Fruit fly (Drosophila melanogaster) whole organism, embryonic: ENCODE results near the gene Src64B.

Experiments used
- CG12155 ChIP-seq: fragments of 200-800 bp; sonication (Bioruptor generic); optimal IDR thresholded peaks from 3 replicates; lab custom pipeline; 2016; ENCODE audit warnings: missing biosample characterization, missing genetic modification characterization
- CG12236 ChIP-seq: fragments of 200-800 bp; sonication (Bioruptor generic); optimal IDR thresholded peaks from 2 replicates; lab custom pipeline; 2016; ENCODE audit warnings: missing biosample characterization, missing genetic modification characterization
- CG12659 ChIP-seq: fragments of 200-800 bp; sonication (Bioruptor generic); optimal IDR thresholded peaks from 3 replicates; lab custom pipeline; 2017; ENCODE audit warnings: mild to moderate bottlenecking, missing biosample characterization, missing genetic modification reagents, missing genetic modification characterization
- CG13287 ChIP-seq: fragments of 200-800 bp; sonication (Bioruptor generic); IDR thresholded peaks from 2 replicates; pipeline ENCODE4 v1.3.6; 2022; ENCODE audit warnings: missing biosample characterization, missing genetic modification characterization; ENCODE audit not compliant: partially characterized antibody
- CG13775 ChIP-seq: fragments of 200-800 bp; sonication (Bioruptor generic); optimal IDR thresholded peaks from 3 replicates; lab custom pipeline; 2017; ENCODE audit warnings: missing biosample characterization, mild to moderate bottlenecking, missing genetic modification characterization
- CG14050 ChIP-seq: fragments of 200-800 bp; sonication (Bioruptor generic); IDR thresholded peaks from 3 replicates; pipeline ENCODE4 v1.3.6; 2022; ENCODE audit warnings: missing biosample characterization, missing genetic modification characterization
- CG14667 ChIP-seq: fragments of 200-800 bp; sonication (Bioruptor generic); IDR thresholded peaks from 2 replicates; pipeline ENCODE4 v1.3.6; 2022; ENCODE audit warnings: missing biosample characterization, missing genetic modification characterization
- CG1792 ChIP-seq: fragments of 200-800 bp; sonication (Bioruptor generic); optimal IDR thresholded peaks from 2 replicates; lab custom pipeline; 2016; ENCODE audit warnings: missing biosample characterization, missing genetic modification characterization
- CG30403 ChIP-seq: fragments of 200-800 bp; sonication (Bioruptor generic); optimal IDR thresholded peaks from 3 replicates; lab custom pipeline; 2016; ENCODE audit warnings: missing biosample characterization, missing genetic modification characterization
- CG3847 ChIP-seq: fragments of 200-800 bp; sonication (Bioruptor generic); IDR thresholded peaks from 2 replicates; pipeline ENCODE4 v1.3.6; 2022; ENCODE audit warnings: missing biosample characterization, missing genetic modification characterization
- CG4424 ChIP-seq: fragments of 200-800 bp; sonication (Bioruptor generic); optimal IDR thresholded peaks from 3 replicates; lab custom pipeline; 2016; ENCODE audit warnings: missing biosample characterization, missing genetic modification characterization
- CG6654 ChIP-seq: fragments of 200-800 bp; sonication (Bioruptor generic); optimal IDR thresholded peaks from 2 replicates; lab custom pipeline; 2017; ENCODE audit warnings: missing biosample characterization, mild to moderate bottlenecking, missing genetic modification characterization
- CG7839 ChIP-seq: fragments of 200-800 bp; sonication (Bioruptor generic); optimal IDR thresholded peaks from 3 replicates; lab custom pipeline; 2018; ENCODE audit warnings: missing biosample characterization, mild to moderate bottlenecking, missing genetic modification characterization, moderate library complexity
- CG8089 ChIP-seq: fragments of 200-800 bp; sonication (Bioruptor generic); optimal IDR thresholded peaks from 3 replicates; lab custom pipeline; 2016; ENCODE audit warnings: missing biosample characterization, missing genetic modification characterization
- CG8944 ChIP-seq: fragments of 200-800 bp; sonication (Bioruptor generic); optimal IDR thresholded peaks from 3 replicates; lab custom pipeline; 2016; ENCODE audit warnings: missing biosample characterization, missing genetic modification characterization
- Deaf1 ChIP-seq: fragments of 200-800 bp; optimal IDR thresholded peaks from 3 replicates; lab custom pipeline; 2019; ENCODE audit warnings: missing biosample characterization, mild to moderate bottlenecking, missing genetic modification characterization, moderate library complexity
- Dip3 ChIP-seq: fragments of 200-800 bp; sonication (Bioruptor generic); optimal IDR thresholded peaks from 3 replicates; lab custom pipeline; 2016; ENCODE audit warnings: missing biosample characterization, missing genetic modification characterization
- GATAe ChIP-seq: fragments of 200-800 bp; sonication (Bioruptor generic); conservative IDR thresholded peaks from 2 replicates; pipeline ENCODE4 v1.3.6; 2022; ENCODE audit warnings: missing biosample characterization, missing genetic modification characterization
- NK7.1 ChIP-seq: fragments of 200-800 bp; sonication (Bioruptor generic); optimal IDR thresholded peaks from 3 replicates; lab custom pipeline; 2016; ENCODE audit warnings: missing biosample characterization, missing genetic modification characterization
- Nf-YC ChIP-seq: fragments of 200-800 bp; optimal IDR thresholded peaks from 3 replicates; lab custom pipeline; 2019; ENCODE audit warnings: missing biosample characterization, mild to moderate bottlenecking, missing genetic modification characterization, moderate library complexity
- Vsx1 ChIP-seq: fragments of 200-800 bp; sonication (Bioruptor generic); optimal IDR thresholded peaks from 2 replicates; lab custom pipeline; 2017; ENCODE audit warnings: missing biosample characterization, mild to moderate bottlenecking, missing genetic modification characterization, missing genetic modification reagents
- aop ChIP-seq: fragments of 200-800 bp; sonication (Bioruptor generic); IDR thresholded peaks from 2 replicates; pipeline ENCODE4 v1.3.6; 2022; ENCODE audit warnings: missing biosample characterization, missing genetic modification characterization
- ap ChIP-seq: fragments of 200-800 bp; sonication (Bioruptor generic); IDR thresholded peaks from 2 replicates; pipeline ENCODE4 v1.3.6; 2022; ENCODE audit warnings: missing biosample characterization, missing genetic modification characterization
- ara ChIP-seq: fragments of 200-800 bp; sonication (Bioruptor generic); IDR thresholded peaks from 2 replicates; pipeline ENCODE4 v1.3.6; 2022; ENCODE audit warnings: missing biosample characterization, missing genetic modification characterization
- crol ChIP-seq: fragments of 200-800 bp; sonication (Bioruptor generic); IDR thresholded peaks from 2 replicates; pipeline ENCODE4 v1.3.6; 2022; ENCODE audit warnings: missing biosample characterization, missing genetic modification characterization
- danr ChIP-seq: fragments of 200-800 bp; sonication (Bioruptor generic); IDR thresholded peaks from 2 replicates; pipeline ENCODE4 v1.3.6; 2022; ENCODE audit warnings: missing biosample characterization, missing genetic modification characterization
- dysf ChIP-seq: fragments of 200-800 bp; sonication (Bioruptor generic); IDR thresholded peaks from 3 replicates; pipeline ENCODE4 v1.3.6; 2022; ENCODE audit warnings: missing biosample characterization, missing genetic modification characterization
- esg ChIP-seq: fragments of 200-800 bp; sonication (Bioruptor generic); conservative IDR thresholded peaks from 2 replicates; pipeline ENCODE4 v1.3.6; 2022; ENCODE audit warnings: missing biosample characterization, missing genetic modification characterization
- fd102C ChIP-seq: fragments of 200-800 bp; sonication (Bioruptor generic); optimal IDR thresholded peaks from 2 replicates; lab custom pipeline; 2018; ENCODE audit warnings: missing biosample characterization, mild to moderate bottlenecking, missing genetic modification characterization, moderate library complexity
- gcm2 ChIP-seq: fragments of 200-800 bp; sonication (Bioruptor generic); optimal IDR thresholded peaks from 2 replicates; lab custom pipeline; 2016; ENCODE audit warnings: missing biosample characterization, missing genetic modification characterization
- gt ChIP-seq: fragments of 200-800 bp; sonication (Bioruptor generic); IDR thresholded peaks from 2 replicates; pipeline ENCODE4 v1.3.6; 2022; ENCODE audit warnings: missing biosample characterization, missing genetic modification characterization
- hb ChIP-seq: fragments of 200-800 bp; sonication (Bioruptor generic); IDR thresholded peaks from 3 replicates; pipeline ENCODE4 v1.3.6; 2022; ENCODE audit warnings: missing biosample characterization, missing genetic modification characterization; ENCODE audit not compliant: partially characterized antibody
- ind ChIP-seq: fragments of 200-800 bp; sonication (Bioruptor generic); optimal IDR thresholded peaks from 3 replicates; lab custom pipeline; 2016; ENCODE audit warnings: missing biosample characterization, missing genetic modification characterization
- jumu ChIP-seq: fragments of 200-800 bp; sonication (Bioruptor generic); optimal IDR thresholded peaks from 3 replicates; lab custom pipeline; 2016; ENCODE audit warnings: missing biosample characterization, missing genetic modification characterization
- kay ChIP-seq: fragments of 200-800 bp; sonication (Bioruptor generic); optimal IDR thresholded peaks from 2 replicates; lab custom pipeline; 2016; ENCODE audit warnings: missing biosample characterization, missing genetic modification characterization
- klu ChIP-seq: fragments of 200-800 bp; sonication (Bioruptor generic); IDR thresholded peaks from 2 replicates; pipeline ENCODE4 v1.3.6; 2022; ENCODE audit warnings: missing biosample characterization, missing genetic modification characterization
- lola ChIP-seq, 3 experiments: fragments of >200 bp in 2 of 3; fragments of 200-800 bp in 1 of 3; sonication (Bioruptor generic) in 1 of 3; optimal IDR thresholded peaks; 2 replicates each; lab custom pipeline; 2017 to 2019; ENCODE audit warnings: missing biosample characterization in 3 of 3, missing genetic modification characterization in 3 of 3, mild to moderate bottlenecking in 1 of 3, moderate library complexity in 1 of 3
- phol ChIP-seq: fragments of 200-800 bp; sonication (Bioruptor generic); optimal IDR thresholded peaks from 3 replicates; lab custom pipeline; 2018; ENCODE audit warnings: missing biosample characterization, mild to moderate bottlenecking, missing genetic modification characterization, moderate library complexity
- pros ChIP-seq: fragments of 200-800 bp; sonication (Bioruptor generic); optimal IDR thresholded peaks from 3 replicates; lab custom pipeline; 2019; ENCODE audit warnings: missing biosample characterization, mild to moderate bottlenecking, missing genetic modification characterization, moderate library complexity
- psq ChIP-seq: fragments of 200-800 bp; sonication (Bioruptor generic); optimal IDR thresholded peaks from 2 replicates; lab custom pipeline; 2017; ENCODE audit warnings: missing biosample characterization, missing genetic modification characterization
- repo ChIP-seq: fragments of 200-800 bp; sonication (Bioruptor generic); optimal IDR thresholded peaks from 2 replicates; lab custom pipeline; 2016; ENCODE audit warnings: missing biosample characterization, missing genetic modification characterization
- sima ChIP-seq: fragments of 200-800 bp; sonication (Bioruptor generic); optimal IDR thresholded peaks from 2 replicates; lab custom pipeline; 2016; ENCODE audit warnings: missing biosample characterization, missing genetic modification characterization
- sug ChIP-seq: fragments of 200-800 bp; optimal IDR thresholded peaks from 2 replicates; lab custom pipeline; 2019; ENCODE audit warnings: missing biosample characterization, mild to moderate bottlenecking, missing genetic modification characterization, moderate library complexity
- tna ChIP-seq: fragments of 200-800 bp; sonication (Bioruptor generic); IDR thresholded peaks from 2 replicates; pipeline ENCODE4 v1.3.6; 2022; ENCODE audit warnings: missing biosample characterization, missing genetic modification characterization; ENCODE audit not compliant: partially characterized antibody
- toy ChIP-seq: fragments of 200-800 bp; sonication (Bioruptor generic); IDR thresholded peaks from 2 replicates; pipeline ENCODE4 v1.3.6; 2022; ENCODE audit warnings: missing biosample characterization, missing genetic modification characterization
- tup ChIP-seq: fragments of 200-800 bp; sonication (Bioruptor generic); optimal IDR thresholded peaks from 2 replicates; lab custom pipeline; 2016; ENCODE audit warnings: missing biosample characterization, mild to moderate bottlenecking, missing genetic modification characterization, moderate library complexity
- vnd ChIP-seq: fragments of 200-800 bp; sonication (Bioruptor generic); IDR thresholded peaks from 3 replicates; pipeline ENCODE4 v1.3.6; 2022; ENCODE audit warnings: missing biosample characterization, missing genetic modification characterization; ENCODE audit not compliant: partially characterized antibody
- vvl ChIP-seq: fragments of 200-800 bp; sonication (Bioruptor generic); IDR thresholded peaks from 2 replicates; pipeline ENCODE4 v1.3.6; 2022; ENCODE audit warnings: missing biosample characterization, missing genetic modification characterization
- wdn ChIP-seq: fragments of 200-800 bp; sonication (Bioruptor generic); IDR thresholded peaks from 2 replicates; pipeline ENCODE4 v1.3.6; 2022; ENCODE audit warnings: missing biosample characterization, missing genetic modification characterization

Src64B gene

DNA sequence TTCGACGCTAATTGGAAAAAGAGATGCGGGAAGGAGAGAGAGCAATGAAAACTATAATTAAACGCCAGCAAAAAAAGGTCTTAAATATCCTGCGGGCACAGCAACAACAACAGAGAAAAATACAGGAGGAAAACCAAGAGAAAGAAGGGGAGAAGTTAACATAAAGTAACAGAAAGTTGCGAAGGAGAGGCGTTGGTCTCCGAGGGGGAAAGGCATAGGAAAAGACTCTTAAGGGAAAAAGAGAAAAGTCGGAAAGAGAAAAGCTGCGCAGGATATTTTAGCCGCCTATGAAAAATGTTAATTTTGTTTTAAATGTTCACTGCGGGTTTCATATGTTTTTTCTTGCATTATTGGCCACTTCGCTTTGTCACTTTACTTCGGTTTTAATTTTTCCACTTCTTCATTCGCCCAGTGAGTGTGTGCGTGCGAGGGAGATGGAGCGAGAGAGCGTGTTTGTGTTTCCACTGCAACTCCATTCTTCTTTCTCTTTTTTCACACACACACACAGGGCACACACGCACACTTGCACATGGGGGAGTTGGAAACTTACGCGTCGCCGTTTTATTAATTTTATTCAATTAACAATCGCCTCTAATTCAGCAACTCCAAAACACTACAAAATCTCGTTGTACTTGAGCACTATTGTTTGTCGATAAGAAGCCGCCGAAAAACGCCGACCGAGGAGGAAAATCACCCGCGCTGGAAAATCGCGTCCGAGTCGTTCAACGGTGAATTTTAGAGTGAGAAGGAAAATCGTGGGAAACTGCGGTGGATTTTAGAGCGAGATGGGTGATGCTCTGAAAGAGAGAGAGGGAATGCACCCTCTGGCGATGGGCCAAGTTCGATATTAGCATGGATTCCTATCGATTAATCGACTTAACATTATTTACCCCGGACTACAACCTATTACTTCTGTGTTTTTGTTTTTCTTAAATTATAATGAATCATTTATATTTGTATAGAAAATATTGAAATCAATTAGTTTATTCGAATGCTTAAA lies at the start of gene Src64B:
Src64B (minus strand) TSS at position 810 of the 1,000 bp plus-strand sequence.
- TF ChIP-seq CG3847 (GFP tag; lab: Robert Waterston, UW), result no peak
- TF ChIP-seq CG1792 (GFP tag; lab: Kevin White, UChicago), result no peak
- TF ChIP-seq pros (GFP tag; lab: Kevin White, UChicago), result peak; percentile 73
- no peak for TF ChIP-seq CG13775 (GFP tag; lab: Kevin White, UChicago)
- TF ChIP-seq repo (GFP tag; lab: Kevin White, UChicago), result no peak
- no peak for TF ChIP-seq danr (GFP tag; lab: Robert Waterston, UW)
- TF ChIP-seq ind (GFP tag; lab: Kevin White, UChicago), result no peak
- TF ChIP-seq crol, result peak; percentile 33; the same call in 1 of the 2 replicates
- TF ChIP-seq dysf (GFP tag; lab: Robert Waterston, UW), result no peak
- no peak for TF ChIP-seq gcm2 (GFP tag; lab: Kevin White, UChicago)
- TF ChIP-seq CG12236, result no peak
- no peak for TF ChIP-seq GATAe (GFP tag; lab: Robert Waterston, UW)
- TF ChIP-seq lola (GFP tag; optimal IDR thresholded peaks at IDR 0.05; lab: Kevin White, UChicago), result no peak
- TF ChIP-seq ap (GFP tag; lab: Robert Waterston, UW), result no peak
- TF ChIP-seq CG30403, result no peak
- no peak; the same call in none of the 2 replicates for TF ChIP-seq vvl (GFP tag; lab: Robert Waterston, UW)
- no peak for TF ChIP-seq aop
- peak; percentile 34 for TF ChIP-seq sug (tag; lab: Kevin White, UChicago)
- no peak for TF ChIP-seq CG4424
- TF ChIP-seq esg (GFP tag; lab: Robert Waterston, UW), result no peak
- TF ChIP-seq psq, result peak; percentile 92
- TF ChIP-seq Vsx1, result no peak
- TF ChIP-seq toy (GFP tag; lab: Robert Waterston, UW), result no peak
- no peak for TF ChIP-seq CG8089
- no peak for TF ChIP-seq gt (GFP tag; lab: Robert Waterston, UW)
- TF ChIP-seq NK7.1 (GFP tag; lab: Kevin White, UChicago), result peak; percentile 13
- TF ChIP-seq CG12659 (GFP tag; lab: Kevin White, UChicago), result peak; percentile 55
- TF ChIP-seq jumu, result no peak
- TF ChIP-seq CG14667 (GFP tag; lab: Robert Waterston, UW), result no peak
- TF ChIP-seq CG14050 (GFP tag; lab: Robert Waterston, UW), result no peak
- peak; percentile 35 for TF ChIP-seq CG7839 (tag; lab: Kevin White, UChicago)
- TF ChIP-seq hb (GFP tag; lab: Robert Waterston, UW), result peak; percentile 57; the same call in 1 of the 3 replicates
- TF ChIP-seq ara, result no peak
- TF ChIP-seq Deaf1 (tag; lab: Kevin White, UChicago), result peak; percentile 55
- no peak for TF ChIP-seq Dip3 (GFP tag; lab: Kevin White, UChicago)
- 0 out of 3 replicates have a peak, but pooled peaks have one; percentile 51 for TF ChIP-seq vnd (GFP tag; lab: Robert Waterston, UW)
- TF ChIP-seq Nf-YC (tag; lab: Kevin White, UChicago), result peak; percentile 51
- no peak for TF ChIP-seq CG8944 (GFP tag; lab: Kevin White, UChicago)
- no peak for TF ChIP-seq wdn
- no peak for TF ChIP-seq sima
- no peak for TF ChIP-seq kay (GFP tag; lab: Kevin White, UChicago)
- TF ChIP-seq fd102C (GFP tag; lab: Kevin White, UChicago), result no peak
- TF ChIP-seq tup (GFP tag; lab: Kevin White, UChicago), result no peak
- no peak for TF ChIP-seq klu (GFP tag; lab: Robert Waterston, UW)
- TF ChIP-seq CG12155 (GFP tag; lab: Kevin White, UChicago), result no peak
- no peak for TF ChIP-seq CG6654
- peak; percentile 53 for TF ChIP-seq tna
- TF ChIP-seq phol (tag; lab: Kevin White, UChicago), result no peak
- TF ChIP-seq CG13287 (GFP tag; lab: Robert Waterston, UW), result peak; percentile 71
